Fruit fly (Drosophila melanogaster) whole organism: ENCODE data around the gene nAChRalpha5.

ENCODE experiments used
- CG8478 ChIP-seq: fragments of >200 bp; optimal IDR thresholded peaks from 2 replicates; lab custom pipeline; 2018; ENCODE audit warnings: inconsistent platforms
- EcR ChIP-seq, 2 experiments: fragments of >200 bp; optimal IDR thresholded peaks; 2 replicates each; lab custom pipeline; 2017; ENCODE audit warnings: missing biosample characterization in 2 of 2, missing genetic modification characterization in 2 of 2, missing genetic modification reagents in 2 of 2
- pan ChIP-seq: fragments of >200 bp; optimal IDR thresholded peaks from 2 replicates; lab custom pipeline; 2017
- psq ChIP-seq: fragments of >200 bp; optimal IDR thresholded peaks from 2 replicates; lab custom pipeline; 2017
- usp ChIP-seq: fragments of >200 bp; optimal IDR thresholded peaks from 2 replicates; lab custom pipeline; 2017; ENCODE audit warnings: missing biosample characterization, missing genetic modification characterization, mixed read lengths

- no peak for TF ChIP-seq psq (lab: Kevin White, UChicago)
- no peak for TF ChIP-seq pan (lab: Kevin White, UChicago)
- TF ChIP-seq usp (GFP tag; lab: Kevin White, UChicago) = no peak
- TF ChIP-seq CG8478 = no peak
- no peak for TF ChIP-seq EcR (GFP tag; optimal IDR thresholded peaks at IDR 0.05; lab: Kevin White, UChicago)
Measured at dm6 chr2L:14012304-14013054, 27.5 kb upstream of the nAChRalpha5 start, which contains the start of gene bgm.
